Worm (Caenorhabditis elegans) whole organism, early embryonic: ENCODE measurements around the gene F10E9.7.
"Not testable (repeated sequence)": the region's sequence is repeated elsewhere in the genome, so short reads cannot be mapped to it uniquely, and the experiment has no call there.

ENCODE experiments used
- F13C5.2 ChIP-seq: sonication (generic microtip); optimal IDR thresholded peaks from 2 replicates; lab custom pipeline; 2017; ENCODE audit warnings: mild to moderate bottlenecking, missing genetic modification characterization, inconsistent platforms, missing compliant biosample characterization
- aly-1 ChIP-seq: sonication (generic microtip); optimal IDR thresholded peaks from 2 replicates; lab custom pipeline; 2016; ENCODE audit warnings: missing genetic modification characterization, missing compliant biosample characterization
- ama-1 ChIP-seq: fragments of 150-350 bp; optimal IDR thresholded peaks from 2 replicates; lab custom pipeline; 2014
- ceh-13 ChIP-seq: fragments of 200-800 bp; sonication (Bioruptor generic); optimal IDR thresholded peaks from 2 replicates; lab custom pipeline; 2018; ENCODE audit warnings: mild to moderate bottlenecking, missing genetic modification characterization, missing compliant biosample characterization
- flt-1 ChIP-seq: fragments of 200-800 bp; sonication (Bioruptor generic); IDR thresholded peaks from 2 replicates; pipeline ENCODE4 v1.3.6; 2022; ENCODE audit warnings: missing genetic modification characterization, missing compliant biosample characterization
- hmg-4 ChIP-seq: fragments of 200-800 bp; sonication (Bioruptor generic); optimal IDR thresholded peaks from 2 replicates; lab custom pipeline; 2018; ENCODE audit warnings: mild to moderate bottlenecking, missing genetic modification characterization, missing compliant biosample characterization
- hnd-1 ChIP-seq: sonication (generic microtip); optimal IDR thresholded peaks from 2 replicates; lab custom pipeline; 2016; ENCODE audit warnings: missing genetic modification characterization, missing compliant biosample characterization
- scrt-1 ChIP-seq: fragments of 200-800 bp; sonication (Bioruptor generic); IDR thresholded peaks from 2 replicates; pipeline ENCODE4 v1.3.6; 2022; ENCODE audit warnings: missing genetic modification characterization, missing compliant biosample characterization
- tra-4 ChIP-seq: sonication (generic microtip); optimal IDR thresholded peaks from 2 replicates; lab custom pipeline; 2017; ENCODE audit warnings: missing genetic modification characterization, missing compliant biosample characterization

- TF ChIP-seq ama-1 (lab: Kevin White, UChicago); aly-1; tra-4 (tag; lab: Kevin White, UChicago); hmg-4 (GFP tag; lab: Kevin White, UChicago); hnd-1 (tag; lab: Kevin White, UChicago); flt-1 (GFP tag; lab: Robert Waterston, UW); ceh-13 (GFP tag; lab: Kevin White, UChicago); F13C5.2 (tag; lab: Kevin White, UChicago); scrt-1 (GFP tag; lab: Robert Waterston, UW): not testable (repeated sequence)
Observed at ce11 chrIII:8347822-8348221, 40.6 kb upstream of the F10E9.7 start, which contains the start of gene clc-29.
